Fruit fly (Drosophila melanogaster) whole organism: ENCODE measurements around the gene CG32708.

Experiments
- CG8478 ChIP-seq: fragments of >200 bp; optimal IDR thresholded peaks from 2 replicates; lab custom pipeline; 2018; ENCODE audit warnings: inconsistent platforms
- EcR ChIP-seq, 2 experiments: fragments of >200 bp; optimal IDR thresholded peaks; 2 replicates each; lab custom pipeline; 2017; ENCODE audit warnings: missing biosample characterization in 2 of 2, missing genetic modification characterization in 2 of 2, missing genetic modification reagents in 2 of 2
- pan ChIP-seq: fragments of >200 bp; optimal IDR thresholded peaks from 2 replicates; lab custom pipeline; 2017
- psq ChIP-seq: fragments of >200 bp; optimal IDR thresholded peaks from 2 replicates; lab custom pipeline; 2017
- usp ChIP-seq: fragments of >200 bp; optimal IDR thresholded peaks from 2 replicates; lab custom pipeline; 2017; ENCODE audit warnings: missing biosample characterization, missing genetic modification characterization, mixed read lengths

- no peak for TF ChIP-seq pan (lab: Kevin White, UChicago)
- TF ChIP-seq usp (GFP tag; lab: Kevin White, UChicago) = no peak
- TF ChIP-seq psq = no peak
- TF ChIP-seq CG8478 (lab: Kevin White, UChicago) = no peak
- TF ChIP-seq EcR (GFP tag; optimal IDR thresholded peaks at IDR 0.05; lab: Kevin White, UChicago) = no peak
Observed at dm6 chrX:9089254-9090056, 3.7 kb downstream of the CG32708 start, which contains the start of gene CCT2.
